Worm (Caenorhabditis elegans) whole organism, L3 larva: ENCODE measurements around the gene asm-3.

ENCODE experiments used
- R02D3.7 ChIP-seq: fragments of 150-350 bp; optimal IDR thresholded peaks from 2 replicates; lab custom pipeline; 2014; ENCODE audit warnings: missing biosample characterization, missing genetic modification characterization
- aly-2 ChIP-seq: fragments of 150-350 bp; optimal IDR thresholded peaks from 2 replicates; lab custom pipeline; 2014; ENCODE audit warnings: missing biosample characterization, missing genetic modification characterization
- ama-1 ChIP-seq: fragments of 150-350 bp; optimal IDR thresholded peaks from 2 replicates; lab custom pipeline; 2018
- ceh-16 ChIP-seq: sonication (generic microtip); optimal IDR thresholded peaks from 2 replicates; lab custom pipeline; 2017; ENCODE audit warnings: missing biosample characterization, missing genetic modification characterization
- ceh-28 ChIP-seq: fragments of 150-350 bp; optimal IDR thresholded peaks from 2 replicates; lab custom pipeline; 2014; ENCODE audit warnings: missing biosample characterization, missing genetic modification reagents, missing genetic modification characterization
- daf-12 ChIP-seq: fragments of 150-350 bp; optimal IDR thresholded peaks from 2 replicates; lab custom pipeline; 2014; ENCODE audit warnings: missing biosample characterization, missing genetic modification reagents, missing genetic modification characterization
- egl-27 ChIP-seq: sonication (generic microtip); optimal IDR thresholded peaks from 4 replicates; lab custom pipeline; 2017; ENCODE audit warnings: missing biosample characterization, missing genetic modification reagents, missing genetic modification characterization
- elt-1 ChIP-seq: fragments of 150-350 bp; optimal IDR thresholded peaks from 2 replicates; lab custom pipeline; 2014; ENCODE audit warnings: missing biosample characterization, missing genetic modification characterization
- elt-2 ChIP-seq: sonication (generic microtip); optimal IDR thresholded peaks from 2 replicates; lab custom pipeline; 2016; ENCODE audit warnings: missing genetic modification reagents, mild to moderate bottlenecking, missing genetic modification characterization, missing compliant biosample characterization
- eor-1 ChIP-seq, 2 experiments: fragments of 150-350 bp; optimal IDR thresholded peaks; 2 replicates each; lab custom pipeline; 2014 to 2018; ENCODE audit warnings: missing biosample characterization in 2 of 2, missing genetic modification characterization in 2 of 2
- fkh-10 ChIP-seq: sonication (generic microtip); optimal IDR thresholded peaks from 2 replicates; lab custom pipeline; 2017; ENCODE audit warnings: missing biosample characterization, missing genetic modification reagents, missing genetic modification characterization
- fkh-2 ChIP-seq: fragments of 150-350 bp; optimal IDR thresholded peaks from 2 replicates; lab custom pipeline; 2014; ENCODE audit warnings: missing biosample characterization, missing genetic modification reagents, missing genetic modification characterization
- fos-1 ChIP-seq: fragments of 150-350 bp; optimal IDR thresholded peaks from 2 replicates; lab custom pipeline; 2014; ENCODE audit warnings: missing biosample characterization, missing genetic modification characterization
- hmg-11 ChIP-seq: sonication (generic microtip); optimal IDR thresholded peaks from 2 replicates; lab custom pipeline; 2016; ENCODE audit warnings: missing genetic modification characterization, missing compliant biosample characterization
- jun-1 ChIP-seq: fragments of 150-350 bp; optimal IDR thresholded peaks from 2 replicates; lab custom pipeline; 2014; ENCODE audit warnings: missing biosample characterization, missing genetic modification reagents, missing genetic modification characterization
- lin-15B ChIP-seq: fragments of 150-350 bp; optimal IDR thresholded peaks from 2 replicates; lab custom pipeline; 2014; ENCODE audit warnings: missing biosample characterization, missing genetic modification characterization
- lin-39 ChIP-seq: fragments of 150-350 bp; optimal IDR thresholded peaks from 2 replicates; lab custom pipeline; 2018; ENCODE audit warnings: missing biosample characterization, missing genetic modification reagents, missing genetic modification characterization
- lsy-12 ChIP-seq: sonication (generic microtip); optimal IDR thresholded peaks from 2 replicates; lab custom pipeline; 2016; ENCODE audit warnings: mild to moderate bottlenecking, missing genetic modification characterization, missing compliant biosample characterization
- nfya-1 ChIP-seq: sonication (generic microtip); optimal IDR thresholded peaks from 2 replicates; lab custom pipeline; 2017; ENCODE audit warnings: missing genetic modification characterization, mild to moderate bottlenecking, missing compliant biosample characterization, antibody characterized with exemption, moderate library complexity; ENCODE audit not compliant: insufficient read depth
- nhr-12 ChIP-seq: fragments of 150-350 bp; optimal IDR thresholded peaks from 2 replicates; lab custom pipeline; 2014; ENCODE audit warnings: missing biosample characterization, missing genetic modification characterization
- nhr-237 ChIP-seq: fragments of 150-350 bp; optimal IDR thresholded peaks from 2 replicates; lab custom pipeline; 2014; ENCODE audit warnings: missing biosample characterization, missing genetic modification characterization
- nhr-25 ChIP-seq: sonication (generic microtip); optimal IDR thresholded peaks from 2 replicates; lab custom pipeline; 2017; ENCODE audit warnings: missing biosample characterization, missing genetic modification characterization
- nhr-67 ChIP-seq: fragments of 150-350 bp; optimal IDR thresholded peaks from 2 replicates; lab custom pipeline; 2014; ENCODE audit warnings: missing biosample characterization, missing genetic modification characterization
- nhr-76 ChIP-seq: fragments of 150-350 bp; sonication (generic microtip); optimal IDR thresholded peaks from 5 replicates; lab custom pipeline; 2014; ENCODE audit warnings: missing biosample characterization, missing genetic modification characterization
- pha-4 ChIP-seq: fragments of 150-350 bp; optimal IDR thresholded peaks from 2 replicates; lab custom pipeline; 2014; ENCODE audit warnings: missing biosample characterization, missing genetic modification reagents, missing genetic modification characterization
- pqm-1 ChIP-seq: fragments of 150-350 bp; optimal IDR thresholded peaks from 2 replicates; lab custom pipeline; 2017; ENCODE audit warnings: missing biosample characterization, missing genetic modification characterization, inconsistent platforms
- sea-2 ChIP-seq: fragments of 150-350 bp; sonication (generic microtip); optimal IDR thresholded peaks from 4 replicates; lab custom pipeline; 2014; ENCODE audit warnings: missing biosample characterization, missing genetic modification reagents, missing genetic modification characterization
- skn-1 ChIP-seq: fragments of 150-350 bp; optimal IDR thresholded peaks from 2 replicates; lab custom pipeline; 2014; ENCODE audit warnings: missing biosample characterization, missing genetic modification characterization
- unc-62 ChIP-seq: fragments of 150-350 bp; sonication (generic microtip); optimal IDR thresholded peaks from 4 replicates; lab custom pipeline; 2014; ENCODE audit warnings: missing biosample characterization, missing genetic modification reagents, missing genetic modification characterization
- zag-1 ChIP-seq: fragments of 150-350 bp; optimal IDR thresholded peaks from 2 replicates; lab custom pipeline; 2014; ENCODE audit warnings: missing biosample characterization, missing genetic modification characterization
- ztf-11 ChIP-seq: fragments of 150-350 bp; optimal IDR thresholded peaks from 2 replicates; lab custom pipeline; 2014; ENCODE audit warnings: missing biosample characterization, missing genetic modification characterization
- ztf-4 ChIP-seq: fragments of 150-350 bp; optimal IDR thresholded peaks from 2 replicates; lab custom pipeline; 2014; ENCODE audit warnings: missing biosample characterization, missing genetic modification characterization

Gene asm-3

DNA sequence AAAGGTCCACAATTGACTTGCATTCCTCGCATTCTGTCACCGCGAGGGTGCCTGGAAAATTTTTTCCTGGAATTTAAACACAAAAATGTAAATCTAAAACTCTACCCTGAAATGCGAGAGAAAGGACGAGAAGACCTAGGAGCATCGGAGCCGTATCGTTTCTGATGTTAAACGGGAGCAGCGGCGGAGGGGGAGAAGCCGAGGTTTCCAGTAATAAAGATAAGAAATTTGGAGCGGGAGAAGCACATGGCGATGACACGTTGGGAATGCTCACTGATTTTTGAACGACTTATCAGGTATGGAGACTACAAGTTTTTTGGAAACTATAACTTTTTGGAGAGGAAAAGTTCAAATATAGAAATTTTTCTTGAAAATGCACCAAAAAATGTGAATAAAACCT, at the start of gene asm-3:
Gene asm-3 (minus strand): TSS at position 215 of the 400 bp plus-strand sequence.
- TF ChIP-seq elt-2 (tag; lab: Kevin White, UChicago) (peak; percentile 72), fos-1 (tag; lab: Kevin White, UChicago) (no peak), nfya-1 (no peak)

DNA sequence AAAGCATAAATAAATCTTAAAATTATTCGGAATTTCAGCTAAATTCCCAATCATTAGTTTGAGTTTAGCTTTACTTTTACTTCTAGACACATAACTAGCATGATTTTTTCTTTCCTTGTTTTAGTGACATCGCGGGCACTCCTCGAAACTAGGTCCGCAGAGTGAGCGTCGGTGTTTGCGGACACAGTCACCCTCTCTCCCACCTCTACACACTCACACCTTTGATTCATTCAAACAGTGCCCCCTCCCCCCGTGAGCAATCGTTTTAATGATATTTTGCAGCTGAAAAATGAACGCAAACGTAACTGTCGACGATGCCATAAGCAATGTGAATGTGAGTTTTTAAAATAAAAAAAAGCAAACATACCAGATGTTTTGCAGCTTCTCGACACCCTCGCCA, 48.9 kb upstream of the asm-3 start, which contains the start of gene gex-2:
Gene gex-2 (plus strand): TSS at position 283 of the 400 bp plus-strand sequence.
- TF ChIP-seq lin-39 (no peak), elt-2 (tag; lab: Kevin White, UChicago) (peak; percentile 26), daf-12 (tag; lab: Kevin White, UChicago) (no peak), sea-2 (GFP tag; lab: Kevin White, UChicago) (no peak), nhr-67 (no peak), lin-15B (no peak), hmg-11 (tag; lab: Kevin White, UChicago) (peak; percentile 21)

DNA sequence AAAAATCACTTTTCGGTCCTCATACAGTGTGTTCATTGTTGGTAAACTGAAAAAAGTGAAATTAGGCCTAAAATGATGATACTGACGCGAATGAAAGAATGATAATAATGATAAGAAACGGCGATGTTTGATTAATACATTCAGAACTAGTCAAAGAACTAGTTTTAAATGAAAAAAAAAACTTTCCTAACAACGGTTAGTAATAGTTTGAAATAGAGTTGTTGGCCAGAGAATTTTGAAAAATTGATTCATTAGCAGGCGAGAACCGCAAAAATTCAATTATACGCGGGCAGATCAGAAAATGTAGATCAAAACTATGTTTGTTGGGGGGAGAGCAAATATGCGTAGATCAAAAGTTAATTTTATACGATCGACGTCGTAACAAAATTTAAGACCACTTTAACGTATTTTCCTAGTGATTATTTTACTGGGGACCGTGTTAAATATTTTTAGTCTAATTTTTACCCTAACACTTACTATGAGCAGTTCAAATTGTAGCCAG, 47.2 kb upstream of the asm-3 start, which contains the start of gene F56A11.5:
Gene F56A11.5 (minus strand): TSS at position 51 of the 502 bp plus-strand sequence.
- TF ChIP-seq eor-1 (tag; optimal IDR thresholded peaks at IDR 0.05; lab: Kevin White, UChicago) = no peak
- no peak for TF ChIP-seq pqm-1 (tag; lab: Kevin White, UChicago)
- peak; percentile 16 for TF ChIP-seq skn-1
- no peak for TF ChIP-seq ztf-4 (tag; lab: Kevin White, UChicago)
- TF ChIP-seq ama-1 = no peak

DNA sequence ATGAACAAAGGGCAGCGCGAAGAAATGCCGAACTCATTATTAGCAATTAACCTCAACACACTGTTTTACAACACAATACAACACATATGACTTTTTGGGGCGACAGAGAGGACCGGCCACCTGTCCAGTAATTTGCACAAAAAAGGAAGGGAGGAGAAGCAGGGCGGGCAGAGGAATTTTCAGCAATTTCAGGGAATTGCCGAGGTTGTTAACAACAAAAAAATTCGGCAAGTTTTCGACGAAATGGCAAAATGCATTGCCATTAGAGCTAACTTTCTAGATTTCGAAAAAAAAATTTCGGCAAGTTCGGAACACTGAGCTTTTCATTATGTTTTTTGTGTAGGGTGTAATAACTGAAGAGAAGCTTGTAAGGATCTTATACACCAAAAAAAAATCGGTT, 40.4 kb upstream of the asm-3 start:
- TF ChIP-seq nhr-76 (tag; lab: Kevin White, UChicago) (no peak), R02D3.7 (tag; lab: Kevin White, UChicago) (no peak), nhr-237 (no peak), lsy-12 (tag; lab: Kevin White, UChicago) (no peak), unc-62 (GFP tag; lab: Kevin White, UChicago) (no peak), hmg-11 (tag; lab: Kevin White, UChicago) (no peak), ceh-28 (tag; lab: Kevin White, UChicago) (no peak), nhr-25 (tag; lab: Kevin White, UChicago) (no peak), aly-2 (tag; lab: Kevin White, UChicago) (no peak), fos-1 (tag; lab: Kevin White, UChicago) (no peak), fkh-2 (tag; lab: Kevin White, UChicago) (no peak), eor-1 (tag; optimal IDR thresholded peaks at IDR 0.05; lab: Kevin White, UChicago) (no peak), jun-1 (tag; lab: Kevin White, UChicago) (no peak), ceh-16 (tag; lab: Kevin White, UChicago) (no peak), zag-1 (no peak)
- TF ChIP-seq, all 47 proteins: peak for 0

DNA sequence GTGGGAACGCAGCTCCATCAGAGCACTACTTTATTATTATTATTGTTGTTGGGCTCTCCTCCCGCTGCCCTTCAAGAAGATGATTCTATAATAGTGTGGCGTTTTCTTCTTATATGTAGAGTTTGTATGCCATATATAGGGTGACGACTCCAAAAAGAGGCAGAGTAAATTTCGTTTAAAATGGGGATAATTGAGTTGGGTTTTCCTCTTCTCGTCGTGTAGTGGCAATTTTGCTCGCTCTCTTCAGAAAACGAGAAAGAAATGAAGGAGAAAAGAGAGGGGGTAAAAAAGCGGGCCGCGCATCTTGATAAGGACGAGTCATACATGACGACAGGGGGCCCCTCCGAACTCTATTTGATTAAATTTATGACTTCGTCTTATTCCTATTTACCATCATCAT, 39.8 kb upstream of the asm-3 start:
- TF ChIP-seq nhr-12 (tag; lab: Kevin White, UChicago) (no peak), elt-2 (tag; lab: Kevin White, UChicago) (no peak), fkh-10 (GFP tag; lab: Kevin White, UChicago) (peak; percentile 50), lsy-12 (tag; lab: Kevin White, UChicago) (no peak), ztf-11 (tag; lab: Kevin White, UChicago) (no peak), elt-1 (tag; lab: Kevin White, UChicago) (no peak)

DNA sequence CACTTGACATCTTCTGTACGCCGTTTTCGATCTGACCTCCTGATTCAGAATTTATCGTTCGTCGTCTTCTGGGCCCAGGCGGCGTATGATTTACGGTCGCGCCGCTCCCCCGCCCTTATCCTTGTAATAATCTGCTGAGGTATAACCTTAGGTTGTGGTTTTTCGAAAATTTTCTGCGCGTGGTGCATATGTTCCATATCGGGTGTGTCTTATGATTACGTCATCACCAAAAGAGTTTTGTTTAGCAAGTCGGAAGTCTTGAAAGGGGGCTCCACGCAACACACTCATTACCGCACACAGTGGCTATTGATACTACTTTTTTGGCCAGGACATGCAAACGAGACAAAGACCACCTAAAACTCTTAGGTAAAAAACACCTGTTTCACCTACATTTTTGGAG, 37.2 kb upstream of the asm-3 start:
- TF ChIP-seq pha-4 (tag; lab: Kevin White, UChicago) (no peak), nhr-237 (no peak), pqm-1 (tag; lab: Kevin White, UChicago) (no peak), lsy-12 (tag; lab: Kevin White, UChicago) (no peak), hmg-11 (tag; lab: Kevin White, UChicago) (no peak), egl-27 (no peak), ztf-4 (tag; lab: Kevin White, UChicago) (no peak)
